Worm (Caenorhabditis elegans) whole organism, young adult: ENCODE results near the gene C17C3.15.

Experiments
- F10E7.11 ChIP-seq: sonication (generic microtip); optimal IDR thresholded peaks from 2 replicates; lab custom pipeline; 2017; ENCODE audit warnings: mild to moderate bottlenecking, missing genetic modification characterization, moderate library complexity, missing compliant biosample characterization
- K11D2.4 ChIP-seq: fragments of 200-800 bp; sonication (Bioruptor generic); IDR thresholded peaks from 2 replicates; pipeline ENCODE4 v1.3.6; 2022; ENCODE audit warnings: missing genetic modification reagents, missing genetic modification characterization, missing compliant biosample characterization
- K12H6.12 ChIP-seq: fragments of 200-800 bp; sonication (Bioruptor generic); optimal IDR thresholded peaks from 2 replicates; lab custom pipeline; 2018; ENCODE audit warnings: mild to moderate bottlenecking, missing genetic modification characterization, missing compliant biosample characterization
- ama-1 ChIP-seq, 3 experiments: fragments of 150-350 bp in 1 of 3; sonication (generic microtip) in 2 of 3; optimal IDR thresholded peaks; 2 replicates each; lab custom pipeline; 2014 to 2018; ENCODE audit warnings: missing biosample characterization in 2 of 3, missing genetic modification characterization in 2 of 3, missing genetic modification reagents in 2 of 3
- ceh-100 ChIP-seq: fragments of 200-800 bp; sonication (Bioruptor generic); IDR thresholded peaks from 2 replicates; pipeline ENCODE4 v1.3.6; 2022; ENCODE audit warnings: missing genetic modification reagents, missing genetic modification characterization, missing compliant biosample characterization
- lin-35 ChIP-seq, 3 experiments: fragments of 150-350 bp in 2 of 3; sonication (generic microtip) in 1 of 3; optimal IDR thresholded peaks; 2 replicates each; lab custom pipeline; 2014 to 2018; ENCODE audit warnings: missing biosample characterization in 3 of 3, missing genetic modification characterization in 3 of 3, missing genetic modification reagents in 3 of 3
- pha-4 ChIP-seq: fragments of 150-350 bp; sonication (generic microtip); optimal IDR thresholded peaks from 2 replicates; lab custom pipeline; 2014; ENCODE audit warnings: missing biosample characterization, missing genetic modification reagents, missing genetic modification characterization
- xnd-1 ChIP-seq: sonication (generic microtip); optimal IDR thresholded peaks from 2 replicates; lab custom pipeline; 2016; ENCODE audit warnings: missing genotype, missing genetic modification reagents, missing genetic modification characterization, missing compliant biosample characterization

DNA sequence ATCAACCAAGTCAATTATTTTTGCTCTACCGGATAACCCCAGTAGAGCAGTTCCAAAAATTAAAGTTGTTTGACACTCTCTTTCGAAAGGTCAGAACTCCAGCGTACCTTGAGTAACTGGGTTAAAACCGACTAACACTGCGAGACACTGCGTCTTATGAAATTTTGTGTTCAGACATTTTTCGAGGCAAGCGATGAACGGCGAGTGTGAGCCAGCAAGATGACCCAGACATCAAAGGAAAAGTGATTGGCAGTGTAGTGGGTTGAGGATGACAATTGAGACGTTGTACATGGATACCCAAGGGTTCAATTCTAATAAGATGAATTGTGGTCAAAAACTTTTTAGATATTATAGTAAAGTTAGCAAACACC lies 26.3 kb upstream of the C17C3.15 start:
- no peak for TF ChIP-seq xnd-1 (tag; lab: Kevin White, UChicago)
- TF ChIP-seq lin-35 (GFP tag; optimal IDR thresholded peaks at IDR 0.05; lab: Kevin White, UChicago): no peak
- TF ChIP-seq K11D2.4 (GFP tag; lab: Robert Waterston, UW): peak; percentile 62; the same call in 1 of the 2 replicates
- TF ChIP-seq ceh-100 (GFP tag; lab: Robert Waterston, UW): no peak
- TF ChIP-seq F10E7.11: no peak
- TF ChIP-seq K12H6.12 (tag; lab: Kevin White, UChicago): no peak
- peak; percentile 98 for TF ChIP-seq ama-1 (optimal IDR thresholded peaks at IDR 0.05; lab: Kevin White, UChicago)
- no peak for TF ChIP-seq ama-1 (GFP tag; optimal IDR thresholded peaks at IDR 0.05; lab: Kevin White, UChicago)
- peak; percentile 92 for TF ChIP-seq pha-4
